Fruit fly (Drosophila melanogaster) whole organism, embryonic: Measurements from ENCODE around the gene CG13088.

Experiments
- Adf1 ChIP-seq: fragments of 200-800 bp; sonication (Bioruptor generic); IDR thresholded peaks from 2 replicates; pipeline ENCODE4 v1.3.6; 2022; ENCODE audit warnings: missing biosample characterization, missing genetic modification characterization
- Atf3 ChIP-seq: fragments of 200-800 bp; sonication (Bioruptor generic); optimal IDR thresholded peaks from 3 replicates; lab custom pipeline; 2016; ENCODE audit warnings: missing biosample characterization, missing genetic modification characterization
- CG10209 ChIP-seq: fragments of 200-800 bp; sonication (Bioruptor generic); optimal IDR thresholded peaks from 3 replicates; lab custom pipeline; 2017; ENCODE audit warnings: missing biosample characterization, mild to moderate bottlenecking, missing genetic modification characterization, missing genetic modification reagents
- CG1024 ChIP-seq: fragments of 200-800 bp; sonication (Bioruptor generic); IDR thresholded peaks from 2 replicates; pipeline ENCODE4 v1.3.6; 2022; ENCODE audit warnings: missing biosample characterization, missing genetic modification characterization
- CG10654 ChIP-seq: fragments of 200-800 bp; sonication (Bioruptor generic); optimal IDR thresholded peaks from 2 replicates; lab custom pipeline; 2016; ENCODE audit warnings: missing biosample characterization, missing genetic modification characterization
- CG12104 ChIP-seq: fragments of 200-800 bp; sonication (Bioruptor generic); optimal IDR thresholded peaks from 3 replicates; lab custom pipeline; 2016; ENCODE audit warnings: missing biosample characterization, missing genetic modification characterization
- CG16863 ChIP-seq: fragments of 200-800 bp; sonication (Bioruptor generic); optimal IDR thresholded peaks from 3 replicates; lab custom pipeline; 2016; ENCODE audit warnings: missing biosample characterization, missing genetic modification characterization
- CG17359 ChIP-seq: fragments of 200-800 bp; sonication (Bioruptor generic); optimal IDR thresholded peaks from 3 replicates; lab custom pipeline; 2018; ENCODE audit warnings: missing biosample characterization, mild to moderate bottlenecking, missing genetic modification characterization, moderate library complexity
- CG2120 ChIP-seq: fragments of 200-800 bp; sonication (Bioruptor generic); optimal IDR thresholded peaks from 3 replicates; lab custom pipeline; 2016; ENCODE audit warnings: missing biosample characterization, missing genetic modification characterization
- CG3726 ChIP-seq: fragments of 200-800 bp; sonication (Bioruptor generic); IDR thresholded peaks from 3 replicates; pipeline ENCODE4, ENCODE4 v1.3.6; 2022; ENCODE audit warnings: missing biosample characterization, missing genetic modification characterization
- CG3847 ChIP-seq: fragments of 200-800 bp; sonication (Bioruptor generic); IDR thresholded peaks from 2 replicates; pipeline ENCODE4 v1.3.6; 2022; ENCODE audit warnings: missing biosample characterization, missing genetic modification characterization
- CG6272 ChIP-seq: fragments of 200-800 bp; sonication (Bioruptor generic); IDR thresholded peaks from 2 replicates; pipeline ENCODE4 v1.3.6; 2022; ENCODE audit warnings: missing biosample characterization, missing genetic modification characterization
- CG7357 ChIP-seq: fragments of 200-800 bp; sonication (Bioruptor generic); IDR thresholded peaks from 3 replicates; pipeline ENCODE4 v1.3.6; 2022; ENCODE audit warnings: missing biosample characterization, missing genetic modification characterization
- CG7987 ChIP-seq: fragments of 200-800 bp; sonication (Bioruptor generic); optimal IDR thresholded peaks from 2 replicates; lab custom pipeline; 2018; ENCODE audit warnings: missing biosample characterization, mild to moderate bottlenecking, missing genetic modification characterization, moderate library complexity
- CG8388 ChIP-seq: fragments of 200-800 bp; sonication (Bioruptor generic); optimal IDR thresholded peaks from 2 replicates; lab custom pipeline; 2019; ENCODE audit warnings: missing biosample characterization, mild to moderate bottlenecking, missing genetic modification characterization, moderate library complexity
- E2f2 ChIP-seq: fragments of 200-800 bp; sonication (Bioruptor generic); IDR thresholded peaks from 2 replicates; pipeline ENCODE4 v1.3.6; 2022; ENCODE audit warnings: missing biosample characterization, missing genetic modification characterization
- Ets65A ChIP-seq: fragments of 200-800 bp; sonication (Bioruptor generic); peaks from one replicate; lab custom pipeline; 2016; ENCODE audit warnings: missing biosample characterization, missing genetic modification characterization
- GATAe ChIP-seq: fragments of 200-800 bp; sonication (Bioruptor generic); conservative IDR thresholded peaks from 2 replicates; pipeline ENCODE4 v1.3.6; 2022; ENCODE audit warnings: missing biosample characterization, missing genetic modification characterization
- HHEX ChIP-seq: fragments of 200-800 bp; sonication (Bioruptor generic); optimal IDR thresholded peaks from 3 replicates; lab custom pipeline; 2017; ENCODE audit warnings: missing biosample characterization, mild to moderate bottlenecking, missing genetic modification characterization, missing genetic modification reagents
- Lhr ChIP-seq: fragments of 200-800 bp; sonication (Bioruptor generic); optimal IDR thresholded peaks from 3 replicates; lab custom pipeline; 2017; ENCODE audit warnings: mild to moderate bottlenecking, missing biosample characterization, missing genetic modification reagents, missing genetic modification characterization
- Mes4 ChIP-seq: fragments of 200-800 bp; sonication (Bioruptor generic); optimal IDR thresholded peaks from 2 replicates; lab custom pipeline; 2016; ENCODE audit warnings: missing biosample characterization, missing genetic modification characterization
- NFAT ChIP-seq: fragments of 200-800 bp; sonication (Bioruptor generic); IDR thresholded peaks from 2 replicates; pipeline ENCODE4 v1.3.6; 2022; ENCODE audit warnings: missing biosample characterization, missing genetic modification characterization
- NK7.1 ChIP-seq: fragments of 200-800 bp; sonication (Bioruptor generic); optimal IDR thresholded peaks from 3 replicates; lab custom pipeline; 2016; ENCODE audit warnings: missing biosample characterization, missing genetic modification characterization
- Nf-YB ChIP-seq: fragments of 200-800 bp; sonication (Bioruptor generic); optimal IDR thresholded peaks from 3 replicates; lab custom pipeline; 2019; ENCODE audit warnings: missing biosample characterization, mild to moderate bottlenecking, missing genetic modification characterization, moderate library complexity
- NfI ChIP-seq: fragments of 200-800 bp; sonication (Bioruptor generic); optimal IDR thresholded peaks from 3 replicates; lab custom pipeline; 2018; ENCODE audit warnings: missing biosample characterization, mild to moderate bottlenecking, missing genetic modification characterization, moderate library complexity
- Optix ChIP-seq: fragments of 200-800 bp; sonication (Bioruptor generic); IDR thresholded peaks from 3 replicates; pipeline ENCODE4 v1.3.6; 2022; ENCODE audit warnings: missing biosample characterization, missing genetic modification characterization
- Taf1 ChIP-seq: fragments of 200-800 bp; sonication (Bioruptor generic); IDR thresholded peaks from 2 replicates; pipeline ENCODE4 v1.3.6; 2022; ENCODE audit warnings: missing biosample characterization, missing genetic modification characterization
- Trl ChIP-seq, 3 experiments: fragments of >200 bp in 2 of 3; fragments of 200-800 bp in 1 of 3; sonication (Bioruptor generic) in 1 of 3; optimal IDR thresholded peaks; 2 replicates in 1 of 3; 3 replicates in 2 of 3; lab custom pipeline; 2016 to 2017; ENCODE audit warnings: missing biosample characterization in 1 of 3, missing genetic modification characterization in 1 of 3
- abd-A ChIP-seq: fragments of 200-800 bp; sonication (Bioruptor generic); optimal IDR thresholded peaks from 3 replicates; lab custom pipeline; 2019; ENCODE audit warnings: missing biosample characterization, mild to moderate bottlenecking, missing genetic modification characterization, moderate library complexity
- amos ChIP-seq: fragments of 200-800 bp; sonication (Bioruptor generic); IDR thresholded peaks from 2 replicates; pipeline ENCODE4 v1.3.6; 2022; ENCODE audit warnings: missing biosample characterization, missing genetic modification characterization; ENCODE audit not compliant: partially characterized antibody
- chif ChIP-seq, 2 experiments: fragments of 200-800 bp; sonication (Bioruptor generic); optimal IDR thresholded peaks; 3 replicates each; lab custom pipeline; 2016; ENCODE audit warnings: missing biosample characterization in 2 of 2, missing genetic modification characterization in 2 of 2
- croc ChIP-seq: fragments of 200-800 bp; sonication (Bioruptor generic); conservative IDR thresholded peaks from 3 replicates; pipeline ENCODE4 v1.3.6; 2022; ENCODE audit warnings: missing biosample characterization, missing genetic modification characterization
- disco-r ChIP-seq: fragments of 200-800 bp; sonication (Bioruptor generic); optimal IDR thresholded peaks from 2 replicates; lab custom pipeline; 2016; ENCODE audit warnings: missing biosample characterization, missing genetic modification characterization
- dysf ChIP-seq: fragments of 200-800 bp; sonication (Bioruptor generic); IDR thresholded peaks from 3 replicates; pipeline ENCODE4 v1.3.6; 2022; ENCODE audit warnings: missing biosample characterization, missing genetic modification characterization
- ems ChIP-seq: fragments of 200-800 bp; sonication (Bioruptor generic); optimal IDR thresholded peaks from 3 replicates; lab custom pipeline; 2016; ENCODE audit warnings: missing biosample characterization, missing genetic modification characterization
- eyg ChIP-seq: fragments of 200-800 bp; sonication (Bioruptor generic); optimal IDR thresholded peaks from 3 replicates; lab custom pipeline; 2016; ENCODE audit warnings: missing biosample characterization, missing genetic modification characterization
- ftz-f1 ChIP-seq: fragments of 200-800 bp; sonication (Bioruptor generic); optimal IDR thresholded peaks from 2 replicates; lab custom pipeline; 2016; ENCODE audit warnings: missing biosample characterization, missing genetic modification characterization
- her ChIP-seq: fragments of 200-800 bp; sonication (Bioruptor generic); optimal IDR thresholded peaks from 2 replicates; lab custom pipeline; 2016; ENCODE audit warnings: missing biosample characterization, missing genetic modification characterization
- insv ChIP-seq, 2 experiments: fragments of 200-800 bp; sonication (Bioruptor generic); optimal IDR thresholded peaks; 3 replicates each; lab custom pipeline; 2016 to 2018; ENCODE audit warnings: missing biosample characterization in 2 of 2, missing genetic modification characterization in 2 of 2
- ken ChIP-seq: fragments of 200-800 bp; sonication (Bioruptor generic); IDR thresholded peaks from 3 replicates; pipeline ENCODE4 v1.3.6; 2022; ENCODE audit warnings: missing biosample characterization, missing genetic modification characterization
- nerfin-1 ChIP-seq: fragments of 200-800 bp; sonication (Bioruptor generic); optimal IDR thresholded peaks from 3 replicates; lab custom pipeline; 2019; ENCODE audit warnings: missing biosample characterization, mild to moderate bottlenecking, missing genetic modification characterization, moderate library complexity
- nerfin-2 ChIP-seq: fragments of 200-800 bp; sonication (Bioruptor generic); IDR thresholded peaks from 2 replicates; pipeline ENCODE4 v1.3.6; 2022; ENCODE audit warnings: missing biosample characterization, missing genetic modification characterization; ENCODE audit not compliant: partially characterized antibody
- org-1 ChIP-seq: fragments of 200-800 bp; sonication (Bioruptor generic); optimal IDR thresholded peaks from 2 replicates; lab custom pipeline; 2017; ENCODE audit warnings: missing biosample characterization, missing genetic modification characterization
- pan ChIP-seq, 4 experiments: fragments of >200 bp in 3 of 4; fragments of 200-800 bp in 1 of 4; sonication (Bioruptor generic) in 1 of 4; optimal IDR thresholded peaks in 3 of 4; IDR thresholded peaks in 1 of 4; 2 replicates each; pipeline versions ENCODE4 v1.3.6 to Lab custom; 2017 to 2022; ENCODE audit warnings: missing biosample characterization in 2 of 4, missing genetic modification characterization in 2 of 4, mixed read lengths in 1 of 4
- phol ChIP-seq: fragments of 200-800 bp; sonication (Bioruptor generic); optimal IDR thresholded peaks from 3 replicates; lab custom pipeline; 2018; ENCODE audit warnings: missing biosample characterization, mild to moderate bottlenecking, missing genetic modification characterization, moderate library complexity
- pzg ChIP-seq: fragments of 200-800 bp; sonication (Bioruptor generic); optimal IDR thresholded peaks from 3 replicates; lab custom pipeline; 2018; ENCODE audit warnings: missing biosample characterization, mild to moderate bottlenecking, missing genetic modification characterization, moderate library complexity
- sc ChIP-seq, 3 experiments: fragments of >200 bp in 2 of 3; fragments of 200-800 bp in 1 of 3; sonication (Bioruptor generic) in 1 of 3; optimal IDR thresholded peaks; 2 replicates in 2 of 3; 3 replicates in 1 of 3; lab custom pipeline; 2017; ENCODE audit warnings: mild to moderate bottlenecking in 1 of 3, missing biosample characterization in 1 of 3, missing genetic modification characterization in 1 of 3, missing genetic modification reagents in 1 of 3
- twi ChIP-seq: fragments of 200-800 bp; optimal IDR thresholded peaks from 2 replicates; lab custom pipeline; 2019; ENCODE audit warnings: missing biosample characterization, mild to moderate bottlenecking, missing genetic modification characterization, moderate library complexity
- usp ChIP-seq: fragments of >200 bp; optimal IDR thresholded peaks from 2 replicates; lab custom pipeline; 2017; ENCODE audit warnings: missing biosample characterization, missing genetic modification characterization
- z ChIP-seq: fragments of 200-800 bp; sonication (Bioruptor generic); IDR thresholded peaks from 3 replicates; pipeline ENCODE4 v1.3.6; 2022; ENCODE audit warnings: missing biosample characterization, missing genetic modification characterization

Gene CG13088

dm6 chr2L:8514748-8515147 lies 26.0 kb downstream of the CG13088 start, which contains the start of the genes CG13097 and PIG-U (continued):
- peak; percentile 62 for TF ChIP-seq Lhr (GFP tag; lab: Kevin White, UChicago)
- TF ChIP-seq pan (optimal IDR thresholded peaks at IDR 0.05; lab: Kevin White, UChicago), result no peak
- TF ChIP-seq pan (GFP tag; optimal IDR thresholded peaks at IDR 0.05 in 1 of 2, IDR thresholded peaks at IDR 0.05 in 1 of 2), result peak in 1 of 2 experiments; percentile 84
- peak; percentile 95 for TF ChIP-seq Ets65A (GFP tag; lab: Kevin White, UChicago)
- peak; percentile 64 for TF ChIP-seq pzg (GFP tag; lab: Kevin White, UChicago)
- TF ChIP-seq CG2120 (GFP tag; lab: Kevin White, UChicago), result peak; percentile 92
- peak; percentile 74 for TF ChIP-seq CG17359
- TF ChIP-seq z (GFP tag; lab: Robert Waterston, UW), result no peak
- no peak for TF ChIP-seq ftz-f1 (GFP tag; lab: Kevin White, UChicago)
- no peak; the same call in 1 of the 3 replicates for TF ChIP-seq Optix
- TF ChIP-seq eyg, result no peak
- peak; percentile 30 for TF ChIP-seq disco-r (GFP tag; lab: Kevin White, UChicago)
- TF ChIP-seq org-1 (GFP tag; lab: Kevin White, UChicago), result peak; percentile 24
- peak; percentile 49 for TF ChIP-seq Adf1 (GFP tag; lab: Robert Waterston, UW)
- peak in 1 of 2 experiments; percentile 13 for TF ChIP-seq insv (GFP tag; optimal IDR thresholded peaks at IDR 0.05; lab: Kevin White, UChicago)
- TF ChIP-seq amos (GFP tag; lab: Robert Waterston, UW), result peak; percentile 85
- peak; percentile 52 for TF ChIP-seq NK7.1 (GFP tag; lab: Kevin White, UChicago)
- TF ChIP-seq CG3847, result peak; percentile 83
- peak; percentile 62 for TF ChIP-seq HHEX
- TF ChIP-seq Trl (optimal IDR thresholded peaks at IDR 0.05; lab: Kevin White, UChicago), result no peak
- peak; percentile 63 for TF ChIP-seq Trl (GFP tag; optimal IDR thresholded peaks at IDR 0.05; lab: Kevin White, UChicago)
- no peak for TF ChIP-seq abd-A
- TF ChIP-seq E2f2 (GFP tag; lab: Robert Waterston, UW), result peak; percentile 77
- TF ChIP-seq CG7357 (GFP tag; lab: Robert Waterston, UW), result peak; percentile 52; the same call in 1 of the 3 replicates
- TF ChIP-seq CG3726 (GFP tag; lab: Robert Waterston, UW), result no peak
- peak; percentile 57 for TF ChIP-seq CG12104
- TF ChIP-seq nerfin-2 (GFP tag; lab: Robert Waterston, UW), result peak; percentile 77
- peak; percentile 70 for TF ChIP-seq CG8388 (GFP tag; lab: Kevin White, UChicago)
- no peak for TF ChIP-seq usp (GFP tag; lab: Kevin White, UChicago)
- peak; percentile 70 for TF ChIP-seq croc (GFP tag; lab: Robert Waterston, UW)
- peak; percentile 43 to 71 for TF ChIP-seq chif (GFP tag; optimal IDR thresholded peaks at IDR 0.05; lab: Kevin White, UChicago)
- TF ChIP-seq her (GFP tag; lab: Kevin White, UChicago), result no peak
- peak; percentile 88 for TF ChIP-seq ems (GFP tag; lab: Kevin White, UChicago)
- TF ChIP-seq GATAe (GFP tag; lab: Robert Waterston, UW), result no peak
- peak; percentile 79 for TF ChIP-seq CG10654 (GFP tag; lab: Kevin White, UChicago)
- TF ChIP-seq Atf3 (GFP tag; lab: Kevin White, UChicago), result peak; percentile 56
- TF ChIP-seq ken (GFP tag; lab: Robert Waterston, UW), result peak; percentile 84; the same call in 2 of the 3 replicates
- TF ChIP-seq Nf-YB, result peak; percentile 44
- peak; percentile 12 for TF ChIP-seq Mes4 (GFP tag; lab: Kevin White, UChicago)
- peak; percentile 74 for TF ChIP-seq CG6272
- peak; percentile 66 for TF ChIP-seq NFAT (GFP tag; lab: Robert Waterston, UW)
- TF ChIP-seq nerfin-1, result peak; percentile 75
- TF ChIP-seq NfI (GFP tag; lab: Kevin White, UChicago), result peak; percentile 70
- peak; percentile 85 for TF ChIP-seq dysf (GFP tag; lab: Robert Waterston, UW)
- TF ChIP-seq CG1024 (GFP tag; lab: Robert Waterston, UW), result peak; percentile 50; the same call in 1 of the 2 replicates
- peak; percentile 50 for TF ChIP-seq CG16863 (GFP tag; lab: Kevin White, UChicago)
- peak; percentile 54 for TF ChIP-seq CG7987 (GFP tag; lab: Kevin White, UChicago)
- peak; percentile 58 for TF ChIP-seq twi
- TF ChIP-seq phol (tag; lab: Kevin White, UChicago), result peak; percentile 79
- TF ChIP-seq sc (optimal IDR thresholded peaks at IDR 0.05; lab: Kevin White, UChicago), result no peak
- TF ChIP-seq sc (GFP tag; optimal IDR thresholded peaks at IDR 0.05; lab: Kevin White, UChicago), result no peak
- TF ChIP-seq Taf1, result peak; percentile 70
- TF ChIP-seq CG10209, result no peak
